Fruit fly (Drosophila melanogaster) whole organism: ENCODE results near the gene Drsl2.

Source experiments
- CG8478 ChIP-seq: fragments of >200 bp; optimal IDR thresholded peaks from 2 replicates; lab custom pipeline; 2018; ENCODE audit warnings: inconsistent platforms
- Dll ChIP-seq: fragments of >200 bp; optimal IDR thresholded peaks from 2 replicates; lab custom pipeline; 2017
- EcR ChIP-seq, 2 experiments: fragments of >200 bp; optimal IDR thresholded peaks; 2 replicates each; lab custom pipeline; 2017; ENCODE audit warnings: missing biosample characterization in 2 of 2, missing genetic modification characterization in 2 of 2, missing genetic modification reagents in 2 of 2
- pan ChIP-seq: fragments of >200 bp; optimal IDR thresholded peaks from 2 replicates; lab custom pipeline; 2017
- psq ChIP-seq: fragments of >200 bp; optimal IDR thresholded peaks from 2 replicates; lab custom pipeline; 2017
- usp ChIP-seq: fragments of >200 bp; optimal IDR thresholded peaks from 2 replicates; lab custom pipeline; 2017; ENCODE audit warnings: missing biosample characterization, missing genetic modification characterization, mixed read lengths

Drsl2 gene

dm6 chr3L:3301171-3301738 lies 12.9 kb upstream of the Drsl2 start:
- TF ChIP-seq EcR (GFP tag; optimal IDR thresholded peaks at IDR 0.05; lab: Kevin White, UChicago) (no peak), Dll (no peak)

dm6 chr3L:3303087-3303526 lies 11.0 kb upstream of the Drsl2 start, which contains the start of gene CG14968:
TSS of gene CG14968 (minus strand) at chr3L:3303112.
- TF ChIP-seq psq (lab: Kevin White, UChicago): no peak

dm6 chr3L:3303534-3304459 lies 10.4 kb upstream of the Drsl2 start, which contains the start of gene ZnT63C:
TSS of gene ZnT63C (plus strand) at chr3L:3303708.
- TF ChIP-seq usp (GFP tag; lab: Kevin White, UChicago) (no peak), pan (lab: Kevin White, UChicago) (no peak), CG8478 (lab: Kevin White, UChicago) (no peak), psq (lab: Kevin White, UChicago) (no peak), EcR (GFP tag; optimal IDR thresholded peaks at IDR 0.05; lab: Kevin White, UChicago) (no peak), Dll (no peak)

dm6 chr3L:3304740-3305139 lies 9.4 kb upstream of the Drsl2 start:
- TF ChIP-seq pan (lab: Kevin White, UChicago) (no peak), Dll (no peak), usp (GFP tag; lab: Kevin White, UChicago) (no peak), CG8478 (lab: Kevin White, UChicago) (no peak), EcR (GFP tag; optimal IDR thresholded peaks at IDR 0.05; lab: Kevin White, UChicago) (no peak), psq (lab: Kevin White, UChicago) (no peak)

- no peak for TF ChIP-seq EcR (GFP tag; optimal IDR thresholded peaks at IDR 0.05; lab: Kevin White, UChicago)
- TF ChIP-seq psq (lab: Kevin White, UChicago): no peak
- TF ChIP-seq Dll: no peak
- TF ChIP-seq pan (lab: Kevin White, UChicago): no peak
- no peak for TF ChIP-seq usp (GFP tag; lab: Kevin White, UChicago)
- TF ChIP-seq CG8478 (lab: Kevin White, UChicago): no peak
Measured at dm6 chr3L:3305430-3305829, 8.7 kb upstream of the Drsl2 start.

- TF ChIP-seq psq (lab: Kevin White, UChicago) (no peak), CG8478 (lab: Kevin White, UChicago) (no peak), Dll (no peak), usp (GFP tag; lab: Kevin White, UChicago) (no peak), pan (lab: Kevin White, UChicago) (no peak), EcR (GFP tag; optimal IDR thresholded peaks at IDR 0.05; lab: Kevin White, UChicago) (no peak)
Measured at dm6 chr3L:3306515-3306914, 7.6 kb upstream of the Drsl2 start.

dm6 chr3L:3307593-3307992 lies 6.6 kb upstream of the Drsl2 start:
- TF ChIP-seq psq (lab: Kevin White, UChicago) (no peak), CG8478 (lab: Kevin White, UChicago) (no peak), pan (lab: Kevin White, UChicago) (no peak), Dll (no peak), usp (GFP tag; lab: Kevin White, UChicago) (no peak), EcR (GFP tag; optimal IDR thresholded peaks at IDR 0.05; lab: Kevin White, UChicago) (no peak)

- TF ChIP-seq psq (lab: Kevin White, UChicago): no peak
- no peak for TF ChIP-seq Dll
- TF ChIP-seq CG8478 (lab: Kevin White, UChicago): no peak
- no peak for TF ChIP-seq pan (lab: Kevin White, UChicago)
- no peak for TF ChIP-seq EcR (GFP tag; optimal IDR thresholded peaks at IDR 0.05; lab: Kevin White, UChicago)
- no peak for TF ChIP-seq usp (GFP tag; lab: Kevin White, UChicago)
Measured at dm6 chr3L:3308676-3309613, 5.2 kb upstream of the Drsl2 start.

dm6 chr3L:3314696-3315095 lies 547 bp downstream of the Drsl2 start, which contains the start of gene Drsl3:
TSS of gene Drsl3 (plus strand) at chr3L:3314996.
- TF ChIP-seq usp (GFP tag; lab: Kevin White, UChicago) (no peak), pan (lab: Kevin White, UChicago) (no peak), CG8478 (lab: Kevin White, UChicago) (no peak), psq (lab: Kevin White, UChicago) (no peak), Dll (no peak)

dm6 chr3L:3315288-3315687 lies 1.1 kb downstream of the Drsl2 start, which contains the start of gene Drsl4:
TSS of gene Drsl4 (plus strand) at chr3L:3315620.
- TF ChIP-seq CG8478 (lab: Kevin White, UChicago) (no peak), psq (lab: Kevin White, UChicago) (no peak), pan (lab: Kevin White, UChicago) (no peak), EcR (GFP tag; optimal IDR thresholded peaks at IDR 0.05; lab: Kevin White, UChicago) (no peak)

dm6 chr3L:3316441-3316840 lies 2.3 kb downstream of the Drsl2 start, which contains the start of gene Drsl5:
TSS of gene Drsl5 (plus strand) at chr3L:3316781.
- TF ChIP-seq psq (lab: Kevin White, UChicago) (no peak), pan (lab: Kevin White, UChicago) (no peak), CG8478 (lab: Kevin White, UChicago) (no peak), EcR (GFP tag; optimal IDR thresholded peaks at IDR 0.05; lab: Kevin White, UChicago) (no peak), usp (GFP tag; lab: Kevin White, UChicago) (no peak), Dll (no peak)
